Fruit fly (Drosophila melanogaster) whole organism: ENCODE results near the gene Ctl1.

Source experiments
- CG8478 ChIP-seq: fragments of >200 bp; optimal IDR thresholded peaks from 2 replicates; lab custom pipeline; 2018; ENCODE audit warnings: inconsistent platforms
- Dll ChIP-seq: fragments of >200 bp; optimal IDR thresholded peaks from 2 replicates; lab custom pipeline; 2017
- EcR ChIP-seq, 2 experiments: fragments of >200 bp; optimal IDR thresholded peaks; 2 replicates each; lab custom pipeline; 2017; ENCODE audit warnings: missing biosample characterization in 2 of 2, missing genetic modification characterization in 2 of 2, missing genetic modification reagents in 2 of 2
- pan ChIP-seq: fragments of >200 bp; optimal IDR thresholded peaks from 2 replicates; lab custom pipeline; 2017
- psq ChIP-seq: fragments of >200 bp; optimal IDR thresholded peaks from 2 replicates; lab custom pipeline; 2017
- usp ChIP-seq: fragments of >200 bp; optimal IDR thresholded peaks from 2 replicates; lab custom pipeline; 2017; ENCODE audit warnings: missing biosample characterization, missing genetic modification characterization, mixed read lengths

Ctl1 gene

DNA sequence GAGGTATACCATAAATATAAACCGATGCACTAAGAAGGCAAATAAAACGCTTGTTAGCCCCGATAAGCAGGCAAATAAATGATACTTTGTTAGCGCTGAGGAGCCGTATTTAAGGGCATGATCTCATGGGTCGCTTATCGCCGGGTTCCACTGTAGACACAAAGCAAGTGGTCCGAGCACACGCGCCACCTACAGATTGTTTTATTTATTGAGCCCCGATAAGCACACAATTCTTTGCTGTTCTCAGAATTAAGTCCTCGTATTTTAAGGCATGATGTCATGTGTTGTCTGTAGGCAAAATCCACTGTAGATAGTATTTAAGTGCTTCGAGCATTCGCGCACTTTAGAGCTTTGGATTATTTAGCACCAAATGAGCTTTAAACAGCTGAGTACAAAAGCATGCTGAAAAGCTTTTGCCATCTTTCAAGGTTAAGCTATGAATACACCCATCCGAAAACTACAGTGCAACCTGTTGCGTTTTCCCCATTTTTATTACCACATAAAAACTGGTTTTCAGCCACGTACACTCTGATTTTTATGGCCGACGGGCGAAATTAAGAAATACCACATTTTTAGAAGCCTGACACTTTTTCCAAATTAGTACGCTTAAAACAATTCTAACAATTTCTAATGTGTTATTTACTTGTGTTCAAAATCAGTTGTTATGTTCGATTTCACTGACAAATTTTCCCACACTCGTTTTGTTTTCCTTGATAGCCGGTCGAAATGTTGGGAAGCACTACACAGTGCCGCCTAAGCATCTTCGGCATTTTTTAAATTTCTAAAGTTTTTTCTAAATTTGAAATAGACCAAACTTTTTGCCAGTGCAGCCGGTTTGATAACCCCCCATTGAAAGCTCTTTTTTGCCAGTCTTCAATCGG is 38.1 kb upstream of the Ctl1 start, which contains the start of gene Sqor:
Gene Sqor, plus strand, starts transcription at position 732 of the 881 bp plus-strand sequence.
- TF ChIP-seq psq (lab: Kevin White, UChicago) (no peak), EcR (GFP tag; optimal IDR thresholded peaks at IDR 0.05; lab: Kevin White, UChicago) (no peak), CG8478 (lab: Kevin White, UChicago) (no peak), usp (GFP tag; lab: Kevin White, UChicago) (no peak), Dll (lab: Kevin White, UChicago) (no peak), pan (no peak)

DNA sequence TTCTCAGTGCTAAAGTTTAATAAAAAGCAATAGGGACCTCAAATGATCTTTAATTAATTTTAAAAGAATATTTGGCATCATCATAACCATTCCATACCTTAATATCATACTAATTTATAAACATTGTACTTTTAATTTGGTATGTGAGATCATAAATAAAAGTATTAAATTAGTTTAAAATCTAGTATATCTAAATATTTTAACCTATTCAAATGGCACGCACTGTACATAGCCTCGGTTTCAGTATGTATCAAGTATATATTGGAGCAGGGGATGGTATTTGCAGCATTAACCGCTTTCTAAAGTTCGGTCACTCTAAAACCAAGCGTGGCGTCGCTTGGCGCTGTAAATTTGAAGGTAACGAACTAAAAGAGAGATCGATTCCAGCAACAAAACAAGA is 35.3 kb upstream of the Ctl1 start, which contains the start of gene pav:
Gene pav, plus strand, starts transcription at position 307 of the 400 bp plus-strand sequence.
- no peak for TF ChIP-seq Dll (lab: Kevin White, UChicago)
- no peak for TF ChIP-seq usp (GFP tag; lab: Kevin White, UChicago)
- TF ChIP-seq CG8478 (lab: Kevin White, UChicago): no peak

dm6 chr3L:4252121-4252861 is 25.5 kb upstream of the Ctl1 start:
- TF ChIP-seq pan: no peak
- no peak for TF ChIP-seq CG8478 (lab: Kevin White, UChicago)
- TF ChIP-seq EcR (GFP tag; optimal IDR thresholded peaks at IDR 0.05; lab: Kevin White, UChicago): no peak
- TF ChIP-seq psq (lab: Kevin White, UChicago): no peak
- TF ChIP-seq usp (GFP tag; lab: Kevin White, UChicago): no peak
- no peak for TF ChIP-seq Dll (lab: Kevin White, UChicago)

DNA sequence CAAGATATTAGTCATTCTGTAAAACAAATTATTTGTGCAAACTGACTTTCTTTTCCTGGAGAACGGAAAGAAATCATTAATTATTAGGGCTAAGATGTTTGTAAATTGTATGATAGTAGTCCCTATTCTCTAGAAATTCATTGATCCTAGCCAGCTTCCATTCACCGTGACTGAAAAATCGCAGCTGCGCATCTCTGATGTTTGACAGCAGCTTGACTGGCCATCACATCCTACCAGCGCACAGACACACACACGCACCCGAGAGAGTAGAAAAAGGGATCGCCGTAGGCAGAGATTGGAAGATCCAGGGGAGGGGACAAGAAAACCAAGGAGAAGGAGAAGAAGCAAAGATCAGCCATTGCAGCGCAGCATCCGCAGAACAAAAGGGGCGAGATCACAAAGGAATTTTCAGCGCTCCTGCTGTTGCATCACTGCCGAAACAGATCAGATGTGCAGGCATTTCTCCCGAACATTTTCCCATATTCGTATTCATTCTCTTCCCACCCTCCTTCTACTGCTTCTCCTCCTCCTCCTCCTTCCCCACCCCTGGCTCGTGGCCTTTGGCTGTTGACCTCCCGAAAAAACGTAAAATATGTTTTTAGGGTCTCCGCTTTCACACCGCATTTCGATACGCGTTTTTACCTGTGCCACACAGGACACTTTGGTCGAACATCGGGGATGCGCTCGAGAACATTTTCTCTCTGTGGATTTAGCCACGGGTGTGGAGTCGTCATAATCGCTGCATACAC is 24.7 kb upstream of the Ctl1 start:
- no peak for TF ChIP-seq psq (lab: Kevin White, UChicago)
- TF ChIP-seq usp (GFP tag; lab: Kevin White, UChicago): no peak
- TF ChIP-seq CG8478 (lab: Kevin White, UChicago): no peak
- TF ChIP-seq EcR (GFP tag; optimal IDR thresholded peaks at IDR 0.05; lab: Kevin White, UChicago): no peak
- TF ChIP-seq pan: no peak
- TF ChIP-seq Dll (lab: Kevin White, UChicago): no peak

DNA sequence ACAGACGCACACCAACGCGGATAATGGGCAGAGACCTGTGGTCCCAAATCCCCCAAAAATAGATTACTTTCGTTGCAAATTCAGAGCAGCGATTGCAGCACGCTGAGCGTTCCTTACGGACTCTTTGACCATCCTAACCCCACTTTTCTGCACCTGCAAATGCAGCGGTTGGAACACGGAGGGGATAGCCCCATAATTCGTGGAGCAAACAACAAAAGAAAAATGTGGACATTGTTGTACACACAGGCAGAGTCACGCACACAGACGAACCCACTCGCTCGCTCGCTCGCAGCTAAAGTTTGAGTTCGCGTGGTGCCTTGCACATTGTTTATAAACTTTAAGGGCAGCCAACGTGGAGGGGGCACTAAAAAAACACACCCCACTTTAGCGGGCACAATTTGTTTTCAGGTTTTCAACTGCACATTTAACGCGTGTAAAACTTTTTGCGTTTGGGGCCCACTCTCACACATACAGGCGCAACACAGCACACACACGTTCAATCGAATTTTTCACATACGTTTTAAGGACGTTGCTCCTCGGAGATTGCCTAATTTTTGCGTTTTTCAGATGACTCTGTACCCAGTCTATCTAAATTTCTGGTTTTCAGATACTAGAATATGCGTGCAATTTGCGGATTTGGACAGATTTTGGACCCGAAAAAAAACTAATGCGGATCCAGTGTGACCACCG is 24.0 kb upstream of the Ctl1 start:
- no peak for TF ChIP-seq Dll (lab: Kevin White, UChicago)
- no peak for TF ChIP-seq EcR (GFP tag; optimal IDR thresholded peaks at IDR 0.05; lab: Kevin White, UChicago)
- no peak for TF ChIP-seq pan
- no peak for TF ChIP-seq usp (GFP tag; lab: Kevin White, UChicago)

DNA sequence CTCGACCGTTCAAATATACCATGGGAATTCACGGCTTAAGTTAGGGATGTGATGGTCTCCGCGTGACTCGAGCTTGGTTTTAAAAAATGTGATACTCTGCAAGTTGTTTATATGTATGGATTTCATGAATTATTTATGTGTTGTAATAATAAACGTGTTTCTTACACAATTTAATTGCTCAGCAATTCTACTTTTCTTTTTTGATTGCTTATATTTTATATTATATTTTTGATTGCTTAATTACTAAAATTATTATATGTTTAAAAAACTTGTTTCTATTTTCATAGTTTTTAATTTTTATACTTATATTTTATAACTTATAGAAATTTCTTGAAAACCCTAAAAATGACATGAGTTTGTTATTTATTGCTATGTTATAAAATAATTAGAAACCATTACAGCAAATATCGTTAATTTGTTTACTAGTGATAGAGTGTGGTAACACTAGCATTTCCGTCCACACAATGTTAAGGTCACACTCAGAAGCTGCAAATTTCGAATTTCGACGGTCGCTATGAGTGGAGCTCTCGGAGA is 23.4 kb upstream of the Ctl1 start, which contains the start of the genes ago and CG1265:
Gene ago, minus strand, starts transcription at position 6 of the 534 bp plus-strand sequence.
Gene CG1265, plus strand, starts transcription at position 476 of the 534 bp plus-strand sequence.
- TF ChIP-seq usp (GFP tag; lab: Kevin White, UChicago) (no peak), CG8478 (lab: Kevin White, UChicago) (no peak), psq (lab: Kevin White, UChicago) (no peak)

DNA sequence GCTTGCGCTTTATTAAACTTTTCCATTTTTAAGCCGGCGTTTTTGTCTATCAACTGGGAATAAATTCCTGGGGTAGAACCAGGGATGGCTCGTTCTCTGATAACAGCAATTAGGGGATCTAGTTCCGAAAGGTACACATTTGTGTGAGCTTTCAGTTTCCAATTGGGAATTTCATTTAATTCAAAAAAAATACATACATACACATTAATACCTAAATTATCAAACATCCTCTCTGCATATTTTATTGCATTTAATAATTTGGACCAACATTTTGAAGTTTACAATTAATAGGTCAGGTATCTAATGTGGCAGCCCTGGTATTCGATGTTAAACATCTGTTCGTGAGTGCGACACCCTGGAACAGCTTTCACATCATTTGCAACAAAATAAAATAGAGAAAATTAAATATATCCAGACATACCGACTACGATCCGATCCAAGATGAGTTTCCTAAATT is 18.6 kb upstream of the Ctl1 start, which contains the start of the genes CG15011 and CG1309:
Gene CG15011, minus strand, starts transcription at position 51 of the 457 bp plus-strand sequence.
Gene CG1309, plus strand, starts transcription at position 329 of the 457 bp plus-strand sequence.
- TF ChIP-seq psq (lab: Kevin White, UChicago): no peak
- TF ChIP-seq usp (GFP tag; lab: Kevin White, UChicago): no peak
- TF ChIP-seq Dll (lab: Kevin White, UChicago): no peak
- no peak for TF ChIP-seq CG8478 (lab: Kevin White, UChicago)
- TF ChIP-seq EcR (GFP tag; optimal IDR thresholded peaks at IDR 0.05; lab: Kevin White, UChicago): no peak
- TF ChIP-seq pan: no peak

DNA sequence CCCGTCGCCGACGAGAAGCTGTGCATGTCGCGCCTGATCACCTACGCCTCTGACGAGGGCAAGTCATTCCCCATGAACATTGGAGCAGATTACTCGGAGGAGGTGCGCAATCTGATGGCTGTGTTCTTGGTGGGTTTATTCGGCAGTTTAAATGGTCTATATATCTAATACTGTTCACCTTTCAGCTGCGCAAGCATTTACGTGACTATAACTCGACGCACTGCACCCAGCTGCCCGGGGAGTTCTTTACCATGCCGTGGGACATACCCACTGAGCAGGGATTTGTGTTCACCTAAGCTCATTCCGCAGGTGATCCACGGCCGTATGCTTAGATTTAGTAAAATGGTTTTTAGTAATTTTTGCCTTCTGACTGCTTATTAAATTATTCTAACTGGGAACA is 16.6 kb upstream of the Ctl1 start:
- no peak for TF ChIP-seq EcR (GFP tag; optimal IDR thresholded peaks at IDR 0.05; lab: Kevin White, UChicago)
- TF ChIP-seq psq (lab: Kevin White, UChicago): no peak
- no peak for TF ChIP-seq usp (GFP tag; lab: Kevin White, UChicago)
- TF ChIP-seq Dll (lab: Kevin White, UChicago): no peak
- TF ChIP-seq pan: no peak
- TF ChIP-seq CG8478 (lab: Kevin White, UChicago): no peak

DNA sequence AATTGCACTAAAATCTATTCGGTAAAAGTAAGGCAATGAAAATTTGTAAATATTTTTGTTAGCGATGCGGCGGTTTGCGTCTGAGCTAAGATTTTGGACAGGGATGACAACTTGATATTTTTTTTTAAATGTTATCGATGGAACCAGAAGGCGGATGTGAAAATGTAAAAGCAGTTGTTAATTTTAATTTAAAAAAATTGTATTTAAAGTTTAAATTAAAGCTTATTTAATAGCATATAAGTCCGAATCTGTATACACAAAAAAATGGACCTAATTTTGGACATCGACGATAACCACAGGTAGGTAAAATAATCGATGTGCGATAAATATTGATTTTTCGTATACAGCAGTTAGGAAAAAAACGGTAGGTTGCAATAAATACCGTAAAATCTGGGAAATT is 15.4 kb upstream of the Ctl1 start, which contains the start of the genes CG11586 and VhaM9.7-a:
Gene CG11586, minus strand, starts transcription at position 87 of the 400 bp plus-strand sequence.
Gene VhaM9.7-a, plus strand, starts transcription at position 322 of the 400 bp plus-strand sequence.
- TF ChIP-seq pan (no peak), psq (lab: Kevin White, UChicago) (no peak), usp (GFP tag; lab: Kevin White, UChicago) (no peak), Dll (lab: Kevin White, UChicago) (no peak), CG8478 (lab: Kevin White, UChicago) (no peak), EcR (GFP tag; optimal IDR thresholded peaks at IDR 0.05; lab: Kevin White, UChicago) (no peak)

DNA sequence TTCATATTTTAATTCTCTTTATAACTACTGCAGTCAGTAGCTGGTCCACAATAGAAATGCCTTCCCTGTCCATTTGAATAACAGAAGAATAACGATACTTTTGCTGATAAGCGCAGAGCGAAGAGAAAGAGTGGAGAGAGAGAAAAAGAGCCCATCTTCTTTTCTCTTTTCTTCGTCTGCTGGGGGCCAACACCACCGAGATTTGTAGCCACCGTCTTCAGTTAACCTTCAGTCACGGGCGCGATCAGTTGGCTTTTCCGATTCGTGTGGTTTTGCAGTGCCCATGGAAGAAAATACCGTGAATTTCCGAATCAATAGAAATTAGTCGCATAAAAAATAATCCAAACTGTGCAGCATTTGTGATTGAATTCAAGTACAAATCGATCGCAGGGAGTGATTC is 14.3 kb upstream of the Ctl1 start, which contains the start of gene CG1273:
Gene CG1273, plus strand, starts transcription at position 218 of the 400 bp plus-strand sequence.
- TF ChIP-seq Dll (lab: Kevin White, UChicago) (no peak), pan (no peak), usp (GFP tag; lab: Kevin White, UChicago) (no peak), EcR (GFP tag; optimal IDR thresholded peaks at IDR 0.05; lab: Kevin White, UChicago) (no peak), CG8478 (lab: Kevin White, UChicago) (no peak), psq (lab: Kevin White, UChicago) (no peak)
